Worm (Caenorhabditis elegans): Measurements from ENCODE around the gene col-115.

Gene col-115

DNA sequence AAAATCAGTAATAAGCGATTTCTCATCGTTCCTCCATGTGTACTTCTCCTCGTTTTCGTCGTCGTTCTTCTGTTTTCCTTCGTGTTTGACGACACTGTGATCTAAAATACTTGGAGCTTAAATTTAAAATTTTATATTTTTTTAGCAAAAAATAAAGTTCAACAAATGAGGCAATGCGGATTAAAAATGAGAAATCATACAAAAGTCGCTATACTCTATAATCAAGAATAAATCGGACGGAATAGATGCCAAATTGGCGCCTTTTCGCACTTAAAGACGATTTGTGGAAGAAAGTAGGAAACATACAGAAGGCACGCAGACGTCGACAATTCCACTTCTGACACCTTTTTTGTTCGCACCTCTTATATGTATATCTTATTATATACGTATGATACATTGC, 15.5 kb downstream of the col-115 start, which contains the start of gene rig-4:
Gene rig-4 (minus strand): TSS at position 101 of the 400 bp plus-strand sequence.
- TF ChIP-seq ham-2 (GFP tag; optimal IDR thresholded peaks at IDR 0.05) (no peak), blmp-1 (tag; optimal IDR thresholded peaks at IDR 0.05) (no peak)

DNA sequence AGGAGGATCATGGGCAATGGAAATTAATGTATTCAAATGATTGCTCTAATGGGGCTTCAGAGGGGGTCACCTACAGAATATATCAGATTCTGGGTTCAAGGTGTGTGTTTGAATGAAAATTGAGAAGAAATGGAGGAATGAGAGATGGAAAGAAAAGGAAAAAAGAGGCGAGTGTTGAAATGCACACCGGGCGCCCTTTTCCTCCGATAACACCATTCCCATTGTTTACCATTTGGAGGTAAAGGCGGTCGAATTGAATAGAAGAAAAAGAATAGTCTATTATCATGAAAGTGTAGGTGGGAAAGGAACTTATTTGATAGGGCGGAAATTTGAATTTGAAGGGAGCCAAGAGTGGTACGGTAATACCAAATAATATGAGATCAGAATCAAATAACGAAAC, 16.9 kb downstream of the col-115 start:
- TF ChIP-seq sptf-1 (tag; optimal IDR thresholded peaks at IDR 0.05) (no peak), mep-1 (tag; optimal IDR thresholded peaks at IDR 0.05) (no peak), mls-2 (tag; optimal IDR thresholded peaks at IDR 0.05) (no peak), nhr-28 (tag; optimal IDR thresholded peaks at IDR 0.05) (no peak), blmp-1 (tag; optimal IDR thresholded peaks at IDR 0.05) (no peak), snpc-4 (tag; optimal IDR thresholded peaks at IDR 0.05) (no peak), tbx-8 (GFP tag; optimal IDR thresholded peaks at IDR 0.05) (no peak), zip-8 (tag; optimal IDR thresholded peaks at IDR 0.05) (no peak), cnd-1 (tag; optimal IDR thresholded peaks at IDR 0.05) (no peak), ham-2 (GFP tag; optimal IDR thresholded peaks at IDR 0.05) (no peak), drap-1 (GFP tag; optimal IDR thresholded peaks at IDR 0.05) (no peak)

DNA sequence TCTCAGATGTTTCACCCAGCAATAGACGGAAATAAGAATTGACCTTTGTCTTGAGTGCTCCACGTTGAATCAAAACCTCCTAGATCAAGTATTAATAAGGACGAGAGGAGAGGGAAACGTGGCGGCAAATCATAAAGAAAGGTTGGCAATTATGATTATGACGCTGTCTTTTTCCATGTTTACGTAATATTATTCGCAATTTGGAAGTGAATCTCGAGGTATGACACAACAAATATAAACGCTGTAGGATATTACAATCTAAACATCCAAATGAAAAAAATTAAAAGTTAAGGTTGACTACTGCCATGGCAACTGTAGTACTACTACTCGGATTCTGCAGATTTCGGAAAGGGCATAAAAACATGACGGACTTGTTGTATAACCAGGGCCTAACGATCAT, 17.7 kb downstream of the col-115 start:
- TF ChIP-seq ceh-39 (tag; optimal IDR thresholded peaks at IDR 0.05) (no peak), snpc-4 (tag; optimal IDR thresholded peaks at IDR 0.05) (no peak), mep-1 (tag; optimal IDR thresholded peaks at IDR 0.05) (no peak), nhr-2 (tag; optimal IDR thresholded peaks at IDR 0.05) (peak; percentile 68), zip-8 (tag; optimal IDR thresholded peaks at IDR 0.05) (peak; percentile 51), elt-3 (tag; optimal IDR thresholded peaks at IDR 0.05) (no peak), pha-4 (tag; optimal IDR thresholded peaks at IDR 0.05) (no peak)

DNA sequence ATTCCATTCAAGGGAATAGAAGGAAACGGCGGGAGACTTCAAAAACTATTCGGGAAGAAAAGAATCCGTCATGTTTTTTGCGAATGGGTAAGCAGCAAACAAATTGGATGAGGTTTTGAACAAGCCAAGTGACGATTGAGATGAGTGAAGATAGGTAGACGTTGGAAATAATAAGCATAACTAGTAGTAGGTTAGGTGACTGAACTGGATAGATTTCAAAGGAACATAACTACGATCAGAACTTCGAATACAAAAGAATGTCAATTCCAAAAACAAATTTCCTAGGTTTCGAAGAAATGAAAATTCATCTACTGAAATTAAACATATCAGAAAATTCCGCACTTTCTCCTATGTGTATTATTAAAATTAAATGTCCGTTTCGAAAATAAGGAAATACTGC, 19.1 kb downstream of the col-115 start:
- TF ChIP-seq ham-2 (GFP tag; optimal IDR thresholded peaks at IDR 0.05) (no peak), M03D4.4 (tag; optimal IDR thresholded peaks at IDR 0.05) (no peak), unc-39 (tag; optimal IDR thresholded peaks at IDR 0.05) (no peak), ztf-11 (tag; optimal IDR thresholded peaks at IDR 0.05) (no peak), snpc-4 (tag; optimal IDR thresholded peaks at IDR 0.05) (no peak), lsy-2 (tag; optimal IDR thresholded peaks at IDR 0.05) (no peak), ceh-83 (GFP tag; optimal IDR thresholded peaks at IDR 0.05) (no peak), mls-2 (tag; optimal IDR thresholded peaks at IDR 0.05) (no peak), ces-1 (GFP tag; optimal IDR thresholded peaks at IDR 0.05) (no peak), mep-1 (tag; optimal IDR thresholded peaks at IDR 0.05) (no peak), sem-2 (GFP tag; optimal IDR thresholded peaks at IDR 0.05) (no peak), drap-1 (GFP tag; optimal IDR thresholded peaks at IDR 0.05) (no peak), hlh-1 (tag; optimal IDR thresholded peaks at IDR 0.05) (no peak), sptf-1 (tag; optimal IDR thresholded peaks at IDR 0.05) (no peak), unc-62 (GFP tag; optimal IDR thresholded peaks at IDR 0.05) (no peak), cnd-1 (tag; optimal IDR thresholded peaks at IDR 0.05) (no peak), bed-3 (GFP tag; optimal IDR thresholded peaks at IDR 0.05) (no peak), ceh-43 (GFP tag; optimal IDR thresholded peaks at IDR 0.05) (no peak), mab-5 (tag; optimal IDR thresholded peaks at IDR 0.05) (no peak), unc-120 (tag; optimal IDR thresholded peaks at IDR 0.05; ENCODE audit: poor library complexity, severe bottlenecking) (no peak)

- no peak for TF ChIP-seq hlh-1 (tag; optimal IDR thresholded peaks at IDR 0.05)
- no peak for TF ChIP-seq blmp-1 (tag; optimal IDR thresholded peaks at IDR 0.05)
- no peak for TF ChIP-seq drap-1 (GFP tag; optimal IDR thresholded peaks at IDR 0.05)
- TF ChIP-seq ceh-43 (GFP tag; optimal IDR thresholded peaks at IDR 0.05): no peak
- TF ChIP-seq unc-120 (tag; optimal IDR thresholded peaks at IDR 0.05; ENCODE audit: poor library complexity, severe bottlenecking): no peak
- no peak for TF ChIP-seq elt-1 (tag; optimal IDR thresholded peaks at IDR 0.05; ENCODE audit: borderline replicate concordance, insufficient read depth)
- peak; percentile 98 for TF ChIP-seq nhr-2 (tag; optimal IDR thresholded peaks at IDR 0.05)
- peak; percentile 63 for TF ChIP-seq ham-2 (GFP tag; optimal IDR thresholded peaks at IDR 0.05)
- TF ChIP-seq ces-1 (GFP tag; optimal IDR thresholded peaks at IDR 0.05): no peak
- no peak for TF ChIP-seq ceh-39 (tag; optimal IDR thresholded peaks at IDR 0.05)
- no peak for TF ChIP-seq lin-32 (GFP tag; optimal IDR thresholded peaks at IDR 0.05)
- no peak for TF ChIP-seq unc-62 (GFP tag; optimal IDR thresholded peaks at IDR 0.05)
- TF ChIP-seq mls-2 (tag; optimal IDR thresholded peaks at IDR 0.05): peak; percentile 0
- no peak for TF ChIP-seq lsy-2 (tag; optimal IDR thresholded peaks at IDR 0.05)
- TF ChIP-seq M03D4.4 (tag; optimal IDR thresholded peaks at IDR 0.05): no peak
- TF ChIP-seq sptf-1 (tag; optimal IDR thresholded peaks at IDR 0.05): no peak
- TF ChIP-seq ceh-83 (GFP tag; optimal IDR thresholded peaks at IDR 0.05): no peak
- no peak for TF ChIP-seq tbx-8 (GFP tag; optimal IDR thresholded peaks at IDR 0.05)
- TF ChIP-seq bed-3 (GFP tag; optimal IDR thresholded peaks at IDR 0.05): no peak
- TF ChIP-seq cnd-1 (tag; optimal IDR thresholded peaks at IDR 0.05): peak; percentile 17
- TF ChIP-seq sem-2 (GFP tag; optimal IDR thresholded peaks at IDR 0.05): no peak
- TF ChIP-seq nhr-12 (tag; optimal IDR thresholded peaks at IDR 0.05): no peak
- no peak for TF ChIP-seq nhr-76 (tag; optimal IDR thresholded peaks at IDR 0.05)
- no peak for TF ChIP-seq ztf-11 (tag; optimal IDR thresholded peaks at IDR 0.05)
- TF ChIP-seq pha-4 (tag; optimal IDR thresholded peaks at IDR 0.05): no peak
These were observed 19.7 kb downstream of the col-115 start for ce11 chrIV:8008137-8008536.
